Fruit fly (Drosophila melanogaster) whole organism, embryonic: ENCODE data around the gene Rcd2.

Source experiments
- Antp ChIP-seq: fragments of 200-800 bp; sonication (Bioruptor generic); optimal IDR thresholded peaks from 3 replicates; lab custom pipeline; 2016; ENCODE audit warnings: missing biosample characterization, missing genetic modification characterization
- CG10274 ChIP-seq: fragments of 200-800 bp; sonication (Bioruptor generic); optimal IDR thresholded peaks from 3 replicates; lab custom pipeline; 2017; ENCODE audit warnings: missing biosample characterization, mild to moderate bottlenecking, missing genetic modification characterization
- CG10565 ChIP-seq: fragments of 200-800 bp; sonication (Bioruptor generic); optimal IDR thresholded peaks from 3 replicates; lab custom pipeline; 2016; ENCODE audit warnings: missing biosample characterization, mild to moderate bottlenecking, missing genetic modification characterization
- CG11456 ChIP-seq: fragments of 200-800 bp; sonication (Bioruptor generic); IDR thresholded peaks from 3 replicates; pipeline ENCODE4 v1.3.6; 2022; ENCODE audit warnings: missing biosample characterization, missing genetic modification characterization
- CG11560 ChIP-seq: fragments of 200-800 bp; sonication (Bioruptor generic); IDR thresholded peaks from 3 replicates; pipeline ENCODE4 v1.3.6; 2022; ENCODE audit warnings: missing biosample characterization, missing genetic modification characterization
- CG11695 ChIP-seq: fragments of 200-800 bp; sonication (Bioruptor generic); IDR thresholded peaks from 3 replicates; pipeline ENCODE4 v1.3.6; 2022; ENCODE audit warnings: missing biosample characterization, missing genetic modification characterization
- CG12071 ChIP-seq: fragments of 200-800 bp; sonication (Bioruptor generic); optimal IDR thresholded peaks from 3 replicates; lab custom pipeline; 2018; ENCODE audit warnings: missing biosample characterization, mild to moderate bottlenecking, missing genetic modification characterization
- CG12744 ChIP-seq: fragments of 200-800 bp; sonication (Bioruptor generic); optimal IDR thresholded peaks from 2 replicates; lab custom pipeline; 2016; ENCODE audit warnings: missing biosample characterization, missing genetic modification characterization
- CG12942 ChIP-seq: fragments of 200-800 bp; sonication (Bioruptor generic); optimal IDR thresholded peaks from 3 replicates; lab custom pipeline; 2016; ENCODE audit warnings: missing biosample characterization, missing genetic modification characterization
- CG14667 ChIP-seq: fragments of 200-800 bp; sonication (Bioruptor generic); IDR thresholded peaks from 2 replicates; pipeline ENCODE4 v1.3.6; 2022; ENCODE audit warnings: missing biosample characterization, missing genetic modification characterization
- CG1832 ChIP-seq: fragments of 200-800 bp; sonication (Bioruptor generic); optimal IDR thresholded peaks from 2 replicates; lab custom pipeline; 2017; ENCODE audit warnings: missing biosample characterization, mild to moderate bottlenecking, missing genetic modification characterization, inconsistent platforms
- CG2199 ChIP-seq: fragments of 200-800 bp; sonication (Bioruptor generic); IDR thresholded peaks from 3 replicates; pipeline ENCODE4 v1.3.6; 2022; ENCODE audit warnings: missing biosample characterization, missing genetic modification characterization
- CG32532 ChIP-seq: fragments of 200-800 bp; sonication (Bioruptor generic); IDR thresholded peaks from 2 replicates; pipeline ENCODE4 v1.3.6; 2022; ENCODE audit warnings: missing biosample characterization, missing genetic modification characterization
- CG34376 ChIP-seq: fragments of 200-800 bp; sonication (Bioruptor generic); optimal IDR thresholded peaks from 2 replicates; lab custom pipeline; 2018; ENCODE audit warnings: missing biosample characterization, mild to moderate bottlenecking, missing genetic modification characterization
- CG34422 ChIP-seq: fragments of 200-800 bp; sonication (Bioruptor generic); IDR thresholded peaks from 3 replicates; pipeline ENCODE4 v1.3.6; 2022; ENCODE audit warnings: missing biosample characterization, missing genetic modification characterization
- CG4404 ChIP-seq: fragments of 200-800 bp; sonication (Bioruptor generic); IDR thresholded peaks from 2 replicates; pipeline ENCODE4 v1.3.6; 2022; ENCODE audit warnings: missing biosample characterization, missing genetic modification characterization
- CG6254 ChIP-seq: fragments of 200-800 bp; sonication (Bioruptor generic); optimal IDR thresholded peaks from 3 replicates; lab custom pipeline; 2017; ENCODE audit warnings: mild to moderate bottlenecking, missing biosample characterization, missing genetic modification reagents, missing genetic modification characterization
- CG6272 ChIP-seq: fragments of 200-800 bp; sonication (Bioruptor generic); IDR thresholded peaks from 2 replicates; pipeline ENCODE4 v1.3.6; 2022; ENCODE audit warnings: missing biosample characterization, missing genetic modification characterization
- CG6689 ChIP-seq: fragments of 200-800 bp; sonication (Bioruptor generic); IDR thresholded peaks from 2 replicates; pipeline ENCODE4 v1.3.6; 2022; ENCODE audit warnings: missing biosample characterization, missing genetic modification characterization
- CG7372 ChIP-seq: fragments of 200-800 bp; sonication (Bioruptor generic); IDR thresholded peaks from 2 replicates; pipeline ENCODE4 v1.3.6; 2022; ENCODE audit warnings: missing biosample characterization, missing genetic modification characterization
- CG7556 ChIP-seq: fragments of 200-800 bp; sonication (Bioruptor generic); optimal IDR thresholded peaks from 2 replicates; lab custom pipeline; 2017; ENCODE audit warnings: missing biosample characterization, mild to moderate bottlenecking, missing genetic modification characterization
- CkIIα-i1 ChIP-seq: fragments of 200-800 bp; sonication (Bioruptor generic); IDR thresholded peaks from 2 replicates; pipeline ENCODE4 v1.3.6; 2022; ENCODE audit warnings: missing biosample characterization, missing genetic modification characterization
- MTF-1 ChIP-seq: fragments of 200-800 bp; sonication (Bioruptor generic); optimal IDR thresholded peaks from 2 replicates; lab custom pipeline; 2018; ENCODE audit warnings: missing biosample characterization, mild to moderate bottlenecking, missing genetic modification characterization, borderline replicate concordance
- NK7.1 ChIP-seq: fragments of 200-800 bp; sonication (Bioruptor generic); optimal IDR thresholded peaks from 3 replicates; lab custom pipeline; 2016; ENCODE audit warnings: missing biosample characterization, missing genetic modification characterization
- Oli ChIP-seq: fragments of 200-800 bp; sonication (Bioruptor generic); optimal IDR thresholded peaks from 2 replicates; lab custom pipeline; 2018; ENCODE audit warnings: missing biosample characterization, mild to moderate bottlenecking, missing genetic modification characterization, moderate library complexity
- Optix ChIP-seq: fragments of 200-800 bp; sonication (Bioruptor generic); IDR thresholded peaks from 3 replicates; pipeline ENCODE4 v1.3.6; 2022; ENCODE audit warnings: missing biosample characterization, missing genetic modification characterization
- Poxn ChIP-seq: fragments of 200-800 bp; sonication (Bioruptor generic); IDR thresholded peaks from 2 replicates; pipeline ENCODE4 v1.3.6; 2022; ENCODE audit warnings: missing biosample characterization, missing genetic modification characterization
- abd-A ChIP-seq: fragments of 200-800 bp; sonication (Bioruptor generic); optimal IDR thresholded peaks from 3 replicates; lab custom pipeline; 2019; ENCODE audit warnings: missing biosample characterization, mild to moderate bottlenecking, missing genetic modification characterization, moderate library complexity
- amos ChIP-seq: fragments of 200-800 bp; sonication (Bioruptor generic); IDR thresholded peaks from 2 replicates; pipeline ENCODE4 v1.3.6; 2022; ENCODE audit warnings: missing biosample characterization, missing genetic modification characterization; ENCODE audit not compliant: partially characterized antibody
- ash1 ChIP-seq: fragments of 200-800 bp; sonication (Bioruptor generic); optimal IDR thresholded peaks from 2 replicates; lab custom pipeline; 2018; ENCODE audit warnings: missing biosample characterization, mild to moderate bottlenecking, missing genetic modification characterization
- bowl ChIP-seq: fragments of 200-800 bp; sonication (Bioruptor generic); IDR thresholded peaks from 2 replicates; pipeline ENCODE4 v1.3.6; 2022; ENCODE audit warnings: missing biosample characterization, missing genetic modification characterization
- dati ChIP-seq: fragments of 200-800 bp; sonication (Bioruptor generic); IDR thresholded peaks from 2 replicates; pipeline ENCODE4 v1.3.6; 2022; ENCODE audit warnings: missing biosample characterization, missing genetic modification characterization
- eve ChIP-seq, 2 experiments: fragments of >200 bp; optimal IDR thresholded peaks; 2 replicates each; lab custom pipeline; 2017; ENCODE audit warnings: missing biosample characterization in 2 of 2, missing genetic modification characterization in 2 of 2
- ftz-f1 ChIP-seq: fragments of 200-800 bp; sonication (Bioruptor generic); optimal IDR thresholded peaks from 2 replicates; lab custom pipeline; 2016; ENCODE audit warnings: missing biosample characterization, missing genetic modification characterization
- hkb ChIP-seq, 2 experiments: fragments of 200-800 bp in 1 of 2; fragments of >200 bp in 1 of 2; sonication (Bioruptor generic) in 1 of 2; IDR thresholded peaks in 1 of 2; optimal IDR thresholded peaks in 1 of 2; 2 replicates each; pipeline versions ENCODE4 v1.3.6 to Lab custom; 2017 to 2022; ENCODE audit warnings: missing biosample characterization in 1 of 2, missing genetic modification characterization in 1 of 2
- ind ChIP-seq: fragments of 200-800 bp; sonication (Bioruptor generic); optimal IDR thresholded peaks from 3 replicates; lab custom pipeline; 2016; ENCODE audit warnings: missing biosample characterization, missing genetic modification characterization
- lab ChIP-seq: fragments of 200-800 bp; sonication (Bioruptor generic); optimal IDR thresholded peaks from 3 replicates; lab custom pipeline; 2017; ENCODE audit warnings: missing biosample characterization, missing genetic modification characterization, mild to moderate bottlenecking, moderate library complexity, missing genetic modification reagents
- nom ChIP-seq: fragments of 200-800 bp; sonication (Bioruptor generic); optimal IDR thresholded peaks from 2 replicates; lab custom pipeline; 2017; ENCODE audit warnings: missing biosample characterization, missing genetic modification characterization, mild to moderate bottlenecking, moderate library complexity, missing genetic modification reagents
- p53 ChIP-seq: fragments of 200-800 bp; sonication (Bioruptor generic); optimal IDR thresholded peaks from 2 replicates; lab custom pipeline; 2016; ENCODE audit warnings: missing biosample characterization, missing genetic modification characterization
- pita ChIP-seq: fragments of 200-800 bp; sonication (Bioruptor generic); optimal IDR thresholded peaks from 2 replicates; lab custom pipeline; 2017; ENCODE audit warnings: missing biosample characterization, mild to moderate bottlenecking, missing genetic modification characterization
- scrt ChIP-seq: fragments of 200-800 bp; sonication (Bioruptor generic); optimal IDR thresholded peaks from 2 replicates; lab custom pipeline; 2018; ENCODE audit warnings: missing biosample characterization, mild to moderate bottlenecking, missing genetic modification characterization, moderate library complexity
- slp2 ChIP-seq: fragments of 200-800 bp; sonication (Bioruptor generic); optimal IDR thresholded peaks from 2 replicates; lab custom pipeline; 2016; ENCODE audit warnings: missing biosample characterization, missing genetic modification characterization
- tin ChIP-seq: fragments of 200-800 bp; sonication (Bioruptor generic); optimal IDR thresholded peaks from 3 replicates; lab custom pipeline; 2016; ENCODE audit warnings: missing biosample characterization, missing genetic modification characterization
- toy ChIP-seq: fragments of 200-800 bp; sonication (Bioruptor generic); IDR thresholded peaks from 2 replicates; pipeline ENCODE4 v1.3.6; 2022; ENCODE audit warnings: missing biosample characterization, missing genetic modification characterization
- trh ChIP-seq: fragments of 200-800 bp; sonication (Bioruptor generic); optimal IDR thresholded peaks from 2 replicates; lab custom pipeline; 2016; ENCODE audit warnings: missing biosample characterization, missing genetic modification characterization
- vnd ChIP-seq: fragments of 200-800 bp; sonication (Bioruptor generic); IDR thresholded peaks from 3 replicates; pipeline ENCODE4 v1.3.6; 2022; ENCODE audit warnings: missing biosample characterization, missing genetic modification characterization; ENCODE audit not compliant: partially characterized antibody
- vvl ChIP-seq: fragments of 200-800 bp; sonication (Bioruptor generic); IDR thresholded peaks from 2 replicates; pipeline ENCODE4 v1.3.6; 2022; ENCODE audit warnings: missing biosample characterization, missing genetic modification characterization

Gene Rcd2

dm6 chr3L:20518805-20519503 lies 21.3 kb downstream of the Rcd2 start, which contains the start of gene BNIP3 (continued):
- TF ChIP-seq hkb (optimal IDR thresholded peaks at IDR 0.05; lab: Kevin White, UChicago) (peak; percentile 34), hkb (GFP tag; IDR thresholded peaks at IDR 0.05; lab: Robert Waterston, UW) (no peak), CG34376 (peak; percentile 59), ftz-f1 (GFP tag; lab: Kevin White, UChicago) (no peak), lab (no peak), abd-A (tag; lab: Kevin White, UChicago) (peak; percentile 52), scrt (GFP tag; lab: Kevin White, UChicago) (no peak), CG12744 (GFP tag; lab: Kevin White, UChicago) (no peak), CG11695 (GFP tag; lab: Robert Waterston, UW) (no peak), Poxn (no peak), CG2199 (GFP tag; lab: Robert Waterston, UW) (no peak), vvl (0 out of 2 replicates have a peak, but pooled peaks have one; percentile 22), CG10565 (GFP tag; lab: Kevin White, UChicago) (no peak), Optix (GFP tag; lab: Robert Waterston, UW) (no peak), slp2 (GFP tag; lab: Kevin White, UChicago) (no peak), CG7372 (GFP tag; lab: Robert Waterston, UW) (no peak), CG6254 (GFP tag; lab: Kevin White, UChicago) (no peak), Antp (no peak), CG11456 (GFP tag; lab: Robert Waterston, UW) (no peak), CkIIα-i1 (GFP tag; lab: Robert Waterston, UW) (no peak), vnd (GFP tag; lab: Robert Waterston, UW) (no peak), CG34422 (GFP tag; lab: Robert Waterston, UW) (peak; percentile 23; the same call in 1 of the 3 replicates), NK7.1 (GFP tag; lab: Kevin White, UChicago) (no peak), amos (GFP tag; lab: Robert Waterston, UW) (peak; percentile 41; the same call in 1 of the 2 replicates), CG1832 (GFP tag; lab: Kevin White, UChicago) (no peak), MTF-1 (GFP tag; lab: Kevin White, UChicago) (no peak), pita (GFP tag; lab: Kevin White, UChicago) (no peak), CG10274 (GFP tag; lab: Kevin White, UChicago) (no peak)

dm6 chr3L:20517897-20518804 lies 22.1 kb downstream of the Rcd2 start:
- no peak for TF ChIP-seq CG12942
- peak; percentile 45 for TF ChIP-seq CG7556 (GFP tag; lab: Kevin White, UChicago)
- peak; percentile 69 for TF ChIP-seq p53 (GFP tag; lab: Kevin White, UChicago)
- peak; percentile 54 for TF ChIP-seq CG6689 (GFP tag; lab: Robert Waterston, UW)
- TF ChIP-seq CG6272 (GFP tag; lab: Robert Waterston, UW): no peak
- TF ChIP-seq dati (GFP tag; lab: Robert Waterston, UW): no peak
- peak; percentile 92 for TF ChIP-seq nom (GFP tag; lab: Kevin White, UChicago)
- TF ChIP-seq trh (GFP tag; lab: Kevin White, UChicago): no peak
- TF ChIP-seq CG14667 (GFP tag; lab: Robert Waterston, UW): no peak
- no peak for TF ChIP-seq CG4404 (GFP tag; lab: Robert Waterston, UW)
- no peak for TF ChIP-seq bowl (GFP tag; lab: Robert Waterston, UW)
- TF ChIP-seq toy (GFP tag; lab: Robert Waterston, UW): no peak
- peak; percentile 6; the same call in 1 of the 2 replicates for TF ChIP-seq CG32532 (GFP tag; lab: Robert Waterston, UW)
- TF ChIP-seq MTF-1 (GFP tag; lab: Kevin White, UChicago): no peak
- no peak for TF ChIP-seq tin (GFP tag; lab: Kevin White, UChicago)
- TF ChIP-seq Oli (tag; lab: Kevin White, UChicago): peak; percentile 41
- peak in 1 of 2 experiments; percentile 54 for TF ChIP-seq eve (GFP tag; optimal IDR thresholded peaks at IDR 0.05; lab: Kevin White, UChicago)
- peak; percentile 8 for TF ChIP-seq ind (GFP tag; lab: Kevin White, UChicago)
- no peak for TF ChIP-seq CG12071 (GFP tag; lab: Kevin White, UChicago)
- TF ChIP-seq ash1 (GFP tag; lab: Kevin White, UChicago): no peak
- no peak for TF ChIP-seq CG11560 (tag; lab: Robert Waterston, UW)
